Fruit fly (Drosophila melanogaster): ENCODE data around the gene CG43707.
A peak's percentile ranks its signal among the peaks of the same experiment; 100 is the strongest.

The CG43707 gene

dm6 chr2L:3765194-3765593 lies 8.1 kb downstream of the CG43707 start, which contains the start of gene CG43703:
CG43703 (plus strand) TSS chr2L:3765494.
- TF ChIP-seq CG17801 (GFP tag; optimal IDR thresholded peaks at IDR 0.05; ENCODE audit: partially characterized antibody) = no peak

dm6 chr2L:3769718-3770461 lies 12.8 kb downstream of the CG43707 start:
- no peak for TF ChIP-seq CG17801 (GFP tag; optimal IDR thresholded peaks at IDR 0.05; ENCODE audit: partially characterized antibody)

- peak; percentile 74 for TF ChIP-seq CG17801 (GFP tag; optimal IDR thresholded peaks at IDR 0.05; ENCODE audit: partially characterized antibody)
Measured at dm6 chr2L:3771109-3772067, 14.3 kb downstream of the CG43707 start, which contains the start of gene bowl. bowl (plus strand) TSS chr2L:3771700.

dm6 chr2L:3772068-3772428 lies 15.0 kb downstream of the CG43707 start:
- TF ChIP-seq CG17801 (GFP tag; optimal IDR thresholded peaks at IDR 0.05; ENCODE audit: partially characterized antibody) = no peak

dm6 chr2L:3772599-3772936 lies 15.5 kb downstream of the CG43707 start:
- no peak for TF ChIP-seq CG17801 (GFP tag; optimal IDR thresholded peaks at IDR 0.05; ENCODE audit: partially characterized antibody)

dm6 chr2L:3772937-3773623 lies 16.0 kb downstream of the CG43707 start:
- peak; percentile 25 for TF ChIP-seq CG17801 (GFP tag; optimal IDR thresholded peaks at IDR 0.05; ENCODE audit: partially characterized antibody)

dm6 chr2L:3773624-3773978 lies 16.5 kb downstream of the CG43707 start:
- no peak for TF ChIP-seq CG17801 (GFP tag; optimal IDR thresholded peaks at IDR 0.05; ENCODE audit: partially characterized antibody)

dm6 chr2L:3775767-3776351 lies 18.8 kb downstream of the CG43707 start:
- no peak for TF ChIP-seq CG17801 (GFP tag; optimal IDR thresholded peaks at IDR 0.05; ENCODE audit: partially characterized antibody)

dm6 chr2L:3776614-3777196 lies 19.6 kb downstream of the CG43707 start:
- TF ChIP-seq CG17801 (GFP tag; optimal IDR thresholded peaks at IDR 0.05; ENCODE audit: partially characterized antibody) = peak; percentile 70

- no peak for TF ChIP-seq CG17801 (GFP tag; optimal IDR thresholded peaks at IDR 0.05; ENCODE audit: partially characterized antibody)
Measured at dm6 chr2L:3777485-3777884, 20.4 kb downstream of the CG43707 start.

dm6 chr2L:3778157-3779060 lies 21.4 kb downstream of the CG43707 start:
- no peak for TF ChIP-seq CG17801 (GFP tag; optimal IDR thresholded peaks at IDR 0.05; ENCODE audit: partially characterized antibody)

dm6 chr2L:3779143-3779788 lies 22.2 kb downstream of the CG43707 start:
- TF ChIP-seq CG17801 (GFP tag; optimal IDR thresholded peaks at IDR 0.05; ENCODE audit: partially characterized antibody) = peak; percentile 66

- no peak for TF ChIP-seq CG17801 (GFP tag; optimal IDR thresholded peaks at IDR 0.05; ENCODE audit: partially characterized antibody)
Measured at dm6 chr2L:3780587-3780986, 23.5 kb downstream of the CG43707 start.
